Fruit fly (Drosophila melanogaster) whole organism, embryonic: ENCODE results near the gene Dap160.

Experiments used
- Atf-2 ChIP-seq: fragments of 200-800 bp; sonication (Bioruptor generic); optimal IDR thresholded peaks from 2 replicates; lab custom pipeline; 2016; ENCODE audit warnings: missing biosample characterization, missing genetic modification characterization
- Awh ChIP-seq: fragments of 200-800 bp; sonication (Bioruptor generic); IDR thresholded peaks from 2 replicates; pipeline ENCODE4, ENCODE4 v1.3.6; 2022; ENCODE audit warnings: missing biosample characterization, missing genetic modification characterization
- CG11504 ChIP-seq: fragments of 200-800 bp; sonication (Bioruptor generic); optimal IDR thresholded peaks from 3 replicates; lab custom pipeline; 2019; ENCODE audit warnings: missing biosample characterization, mild to moderate bottlenecking, missing genetic modification characterization, moderate library complexity
- CG11560 ChIP-seq: fragments of 200-800 bp; sonication (Bioruptor generic); IDR thresholded peaks from 3 replicates; pipeline ENCODE4 v1.3.6; 2022; ENCODE audit warnings: missing biosample characterization, missing genetic modification characterization
- CG11695 ChIP-seq: fragments of 200-800 bp; sonication (Bioruptor generic); IDR thresholded peaks from 3 replicates; pipeline ENCODE4 v1.3.6; 2022; ENCODE audit warnings: missing biosample characterization, missing genetic modification characterization
- CG11696 ChIP-seq: fragments of 200-800 bp; sonication (Bioruptor generic); IDR thresholded peaks from 2 replicates; pipeline ENCODE4 v1.3.6; 2022; ENCODE audit warnings: missing biosample characterization, missing genetic modification characterization
- CG12942 ChIP-seq: fragments of 200-800 bp; sonication (Bioruptor generic); optimal IDR thresholded peaks from 3 replicates; lab custom pipeline; 2016; ENCODE audit warnings: missing biosample characterization, missing genetic modification characterization
- CG13894 ChIP-seq: fragments of 200-800 bp; sonication (Bioruptor generic); optimal IDR thresholded peaks from 3 replicates; lab custom pipeline; 2018; ENCODE audit warnings: missing biosample characterization, mild to moderate bottlenecking, missing genetic modification characterization, moderate library complexity
- CG14710 ChIP-seq: fragments of 200-800 bp; sonication (Bioruptor generic); optimal IDR thresholded peaks from 3 replicates; lab custom pipeline; 2019; ENCODE audit warnings: missing biosample characterization, mild to moderate bottlenecking, missing genetic modification characterization, moderate library complexity
- CG1602 ChIP-seq: fragments of 200-800 bp; sonication (Bioruptor generic); optimal IDR thresholded peaks from 3 replicates; lab custom pipeline; 2016; ENCODE audit warnings: missing biosample characterization, missing genetic modification characterization
- CG1603 ChIP-seq: fragments of 200-800 bp; sonication (Bioruptor generic); optimal IDR thresholded peaks from 2 replicates; lab custom pipeline; 2019; ENCODE audit warnings: missing biosample characterization, mild to moderate bottlenecking, missing genetic modification characterization, moderate library complexity
- CG16863 ChIP-seq: fragments of 200-800 bp; sonication (Bioruptor generic); optimal IDR thresholded peaks from 3 replicates; lab custom pipeline; 2016; ENCODE audit warnings: missing biosample characterization, missing genetic modification characterization
- CG17912 ChIP-seq: fragments of 200-800 bp; sonication (Bioruptor generic); optimal IDR thresholded peaks from 2 replicates; lab custom pipeline; 2018; ENCODE audit warnings: missing biosample characterization, mild to moderate bottlenecking, missing genetic modification characterization
- CG30403 ChIP-seq: fragments of 200-800 bp; sonication (Bioruptor generic); optimal IDR thresholded peaks from 3 replicates; lab custom pipeline; 2016; ENCODE audit warnings: missing biosample characterization, missing genetic modification characterization
- CG34422 ChIP-seq: fragments of 200-800 bp; sonication (Bioruptor generic); IDR thresholded peaks from 3 replicates; pipeline ENCODE4 v1.3.6; 2022; ENCODE audit warnings: missing biosample characterization, missing genetic modification characterization
- CG4854 ChIP-seq: fragments of 200-800 bp; sonication (Bioruptor generic); optimal IDR thresholded peaks from 2 replicates; lab custom pipeline; 2016; ENCODE audit warnings: missing biosample characterization, missing genetic modification characterization, inconsistent platforms
- CG6272 ChIP-seq: fragments of 200-800 bp; sonication (Bioruptor generic); IDR thresholded peaks from 2 replicates; pipeline ENCODE4 v1.3.6; 2022; ENCODE audit warnings: missing biosample characterization, missing genetic modification characterization
- CG7786 ChIP-seq: fragments of 200-800 bp; sonication (Bioruptor generic); optimal IDR thresholded peaks from 2 replicates; lab custom pipeline; 2016; ENCODE audit warnings: missing biosample characterization, missing genetic modification characterization
- CG8924 ChIP-seq: fragments of 200-800 bp; optimal IDR thresholded peaks from 3 replicates; lab custom pipeline; 2019; ENCODE audit warnings: missing biosample characterization, mild to moderate bottlenecking, missing genetic modification characterization, moderate library complexity
- CG9817 ChIP-seq: fragments of 200-800 bp; sonication (Bioruptor generic); optimal IDR thresholded peaks from 2 replicates; lab custom pipeline; 2018; ENCODE audit warnings: missing biosample characterization, mild to moderate bottlenecking, missing genetic modification characterization, moderate library complexity
- Chrac-16 ChIP-seq: fragments of 200-800 bp; sonication (Bioruptor generic); optimal IDR thresholded peaks from 3 replicates; lab custom pipeline; 2016; ENCODE audit warnings: missing biosample characterization, missing genetic modification characterization
- Dfd ChIP-seq, 2 experiments: fragments of >200 bp; optimal IDR thresholded peaks; 2 replicates each; lab custom pipeline; 2017; ENCODE audit warnings: missing biosample characterization in 2 of 2, missing genetic modification characterization in 2 of 2
- Dp ChIP-seq: fragments of 200-800 bp; sonication (Bioruptor generic); optimal IDR thresholded peaks from 2 replicates; lab custom pipeline; 2018; ENCODE audit warnings: missing biosample characterization, mild to moderate bottlenecking, missing genetic modification characterization, moderate library complexity
- Gsc ChIP-seq: fragments of 200-800 bp; sonication (Bioruptor generic); IDR thresholded peaks from 2 replicates; pipeline ENCODE4 v1.3.6; 2022; ENCODE audit warnings: missing biosample characterization, missing genetic modification characterization
- HLH3B ChIP-seq: fragments of 200-800 bp; sonication (Bioruptor generic); IDR thresholded peaks from 2 replicates; pipeline ENCODE4 v1.3.6; 2022; ENCODE audit warnings: missing biosample characterization, missing genetic modification characterization
- HmgD ChIP-seq: fragments of 200-800 bp; sonication (Bioruptor generic); optimal IDR thresholded peaks from 3 replicates; lab custom pipeline; 2016; ENCODE audit warnings: missing biosample characterization, missing genetic modification characterization
- Hmx ChIP-seq: fragments of 200-800 bp; sonication (Bioruptor generic); optimal IDR thresholded peaks from 2 replicates; lab custom pipeline; 2016; ENCODE audit warnings: missing biosample characterization, missing genetic modification characterization
- Nf-YA ChIP-seq: fragments of 200-800 bp; sonication (Bioruptor generic); IDR thresholded peaks from 2 replicates; pipeline ENCODE4 v1.3.6; 2022; ENCODE audit warnings: missing biosample characterization, missing genetic modification characterization
- Opbp ChIP-seq: fragments of 200-800 bp; sonication (Bioruptor generic); IDR thresholded peaks from 3 replicates; pipeline ENCODE4 v1.3.6; 2022; ENCODE audit warnings: missing biosample characterization, missing genetic modification characterization; ENCODE audit not compliant: partially characterized antibody
- PHDP ChIP-seq: fragments of 200-800 bp; sonication (Bioruptor generic); optimal IDR thresholded peaks from 3 replicates; lab custom pipeline; 2018; ENCODE audit warnings: missing biosample characterization, mild to moderate bottlenecking, missing genetic modification characterization, moderate library complexity
- Ptx1 ChIP-seq: fragments of 200-800 bp; sonication (Bioruptor generic); IDR thresholded peaks from 2 replicates; pipeline ENCODE4 v1.3.6; 2022; ENCODE audit warnings: missing biosample characterization, missing genetic modification characterization
- Rfx ChIP-seq: fragments of 200-800 bp; sonication (Bioruptor generic); IDR thresholded peaks from 2 replicates; pipeline ENCODE4 v1.3.6; 2022; ENCODE audit warnings: missing biosample characterization, missing genetic modification characterization
- Sry-β ChIP-seq: fragments of 200-800 bp; sonication (Bioruptor generic); optimal IDR thresholded peaks from 2 replicates; lab custom pipeline; 2018; ENCODE audit warnings: missing biosample characterization, mild to moderate bottlenecking, missing genetic modification characterization, moderate library complexity
- ac ChIP-seq: fragments of 200-800 bp; sonication (Bioruptor generic); optimal IDR thresholded peaks from 3 replicates; lab custom pipeline; 2017; ENCODE audit warnings: missing biosample characterization, mild to moderate bottlenecking, missing genetic modification characterization
- al ChIP-seq: fragments of 200-800 bp; sonication (Bioruptor generic); IDR thresholded peaks from 2 replicates; pipeline ENCODE4 v1.3.6; 2022; ENCODE audit warnings: missing biosample characterization, missing genetic modification characterization
- dimm ChIP-seq: fragments of 200-800 bp; sonication (Bioruptor generic); IDR thresholded peaks from 2 replicates; pipeline ENCODE4 v1.3.6; 2022; ENCODE audit warnings: missing biosample characterization, missing genetic modification characterization
- dpn ChIP-seq, 2 experiments: fragments of 200-800 bp; sonication (Bioruptor generic); optimal IDR thresholded peaks; 3 replicates each; lab custom pipeline; 2016; ENCODE audit warnings: missing biosample characterization in 2 of 2, missing genetic modification characterization in 2 of 2
- fd64A ChIP-seq: fragments of 200-800 bp; sonication (Bioruptor generic); optimal IDR thresholded peaks from 3 replicates; lab custom pipeline; 2018; ENCODE audit warnings: missing biosample characterization, mild to moderate bottlenecking, missing genetic modification characterization
- fd96Cb ChIP-seq: fragments of 200-800 bp; sonication (Bioruptor generic); optimal IDR thresholded peaks from 2 replicates; lab custom pipeline; 2018; ENCODE audit warnings: missing biosample characterization, mild to moderate bottlenecking, missing genetic modification characterization, moderate library complexity
- grau ChIP-seq: fragments of 200-800 bp; optimal IDR thresholded peaks from 3 replicates; lab custom pipeline; 2019; ENCODE audit warnings: missing biosample characterization, mild to moderate bottlenecking, missing genetic modification characterization, moderate library complexity
- grn ChIP-seq: fragments of 200-800 bp; sonication (Bioruptor generic); optimal IDR thresholded peaks from 3 replicates; lab custom pipeline; 2017; ENCODE audit warnings: missing biosample characterization, missing genetic modification characterization
- her ChIP-seq: fragments of 200-800 bp; sonication (Bioruptor generic); optimal IDR thresholded peaks from 2 replicates; lab custom pipeline; 2016; ENCODE audit warnings: missing biosample characterization, missing genetic modification characterization
- klu ChIP-seq: fragments of 200-800 bp; sonication (Bioruptor generic); IDR thresholded peaks from 2 replicates; pipeline ENCODE4 v1.3.6; 2022; ENCODE audit warnings: missing biosample characterization, missing genetic modification characterization
- pnt ChIP-seq: fragments of 200-800 bp; sonication (Bioruptor generic); optimal IDR thresholded peaks from 3 replicates; lab custom pipeline; 2016; ENCODE audit warnings: missing biosample characterization, missing genetic modification characterization
- schlank ChIP-seq: fragments of 200-800 bp; sonication (Bioruptor generic); optimal IDR thresholded peaks from 2 replicates; lab custom pipeline; 2018; ENCODE audit warnings: missing biosample characterization, mild to moderate bottlenecking, missing genetic modification characterization
- sd ChIP-seq: fragments of 200-800 bp; sonication (Bioruptor generic); optimal IDR thresholded peaks from 3 replicates; lab custom pipeline; 2018; ENCODE audit warnings: missing biosample characterization, mild to moderate bottlenecking, missing genetic modification characterization, moderate library complexity
- sens-2 ChIP-seq: fragments of 200-800 bp; sonication (Bioruptor generic); IDR thresholded peaks from 2 replicates; pipeline ENCODE4 v1.3.6; 2022; ENCODE audit warnings: missing biosample characterization, missing genetic modification characterization
- slou ChIP-seq: fragments of 200-800 bp; sonication (Bioruptor generic); optimal IDR thresholded peaks from 3 replicates; lab custom pipeline; 2016; ENCODE audit warnings: missing biosample characterization, missing genetic modification characterization
- tap ChIP-seq: fragments of 200-800 bp; optimal IDR thresholded peaks from 3 replicates; lab custom pipeline; 2019; ENCODE audit warnings: missing biosample characterization, mild to moderate bottlenecking, missing genetic modification characterization, moderate library complexity
- trem ChIP-seq: fragments of 200-800 bp; optimal IDR thresholded peaks from 3 replicates; lab custom pipeline; 2019; ENCODE audit warnings: missing biosample characterization, mild to moderate bottlenecking, missing genetic modification characterization, moderate library complexity
- zen ChIP-seq: fragments of 200-800 bp; sonication (Bioruptor generic); optimal IDR thresholded peaks from 3 replicates; lab custom pipeline; 2018; ENCODE audit warnings: missing biosample characterization, mild to moderate bottlenecking, missing genetic modification characterization, moderate library complexity

The Dap160 gene

dm6 chr2L:21142972-21143385 lies 832 bp upstream of the Dap160 start, which contains the start of gene pths (continued):
- peak; percentile 77 for TF ChIP-seq Rfx (GFP tag; lab: Robert Waterston, UW)
- peak; percentile 64 for TF ChIP-seq CG30403
- TF ChIP-seq pnt: peak; percentile 56
- TF ChIP-seq grau (tag; lab: Kevin White, UChicago): peak; percentile 44
- peak; percentile 37; the same call in 1 of the 2 replicates for TF ChIP-seq Nf-YA (GFP tag; lab: Robert Waterston, UW)
- TF ChIP-seq zen (tag; lab: Kevin White, UChicago): peak; percentile 72
- TF ChIP-seq Awh (GFP tag; lab: Robert Waterston, UW): no peak
- TF ChIP-seq sens-2 (GFP tag; lab: Robert Waterston, UW): no peak
- TF ChIP-seq her: peak; percentile 23
- TF ChIP-seq ac (GFP tag; lab: Kevin White, UChicago): no peak
- TF ChIP-seq Atf-2: peak; percentile 30
- peak; percentile 15 for TF ChIP-seq CG8924
- no peak for TF ChIP-seq CG17912 (GFP tag; lab: Kevin White, UChicago)
- TF ChIP-seq fd96Cb (tag; lab: Kevin White, UChicago): peak; percentile 34
- peak; percentile 70 for TF ChIP-seq Ptx1 (GFP tag; lab: Robert Waterston, UW)
- peak; percentile 67 for TF ChIP-seq CG14710
- TF ChIP-seq PHDP (tag; lab: Kevin White, UChicago): peak; percentile 4
- peak; percentile 38 for TF ChIP-seq CG7786 (GFP tag; lab: Kevin White, UChicago)
- no peak for TF ChIP-seq dimm (GFP tag; lab: Robert Waterston, UW)
- TF ChIP-seq CG6272: peak; percentile 42; the same call in 1 of the 2 replicates
- TF ChIP-seq CG1603 (tag; lab: Kevin White, UChicago): peak; percentile 95
- peak; percentile 2 for TF ChIP-seq Sry-β (GFP tag; lab: Kevin White, UChicago)
- TF ChIP-seq tap (tag; lab: Kevin White, UChicago): no peak
- no peak for TF ChIP-seq al (GFP tag; lab: Robert Waterston, UW)
- no peak for TF ChIP-seq sd (tag; lab: Kevin White, UChicago)
- TF ChIP-seq Dfd (GFP tag; optimal IDR thresholded peaks at IDR 0.05; lab: Kevin White, UChicago): peak in 1 of 2 experiments; percentile 73
- TF ChIP-seq grn (GFP tag; lab: Kevin White, UChicago): peak; percentile 45
- no peak for TF ChIP-seq fd64A (GFP tag; lab: Kevin White, UChicago)
- peak; percentile 11; the same call in 1 of the 2 replicates for TF ChIP-seq klu (GFP tag; lab: Robert Waterston, UW)
- peak; percentile 40 for TF ChIP-seq Chrac-16 (GFP tag; lab: Kevin White, UChicago)
- TF ChIP-seq dpn (GFP tag; optimal IDR thresholded peaks at IDR 0.05; lab: Kevin White, UChicago): peak; percentile 15 to 65
- TF ChIP-seq CG9817 (tag; lab: Kevin White, UChicago): peak; percentile 68
- no peak for TF ChIP-seq Hmx (GFP tag; lab: Kevin White, UChicago)
- no peak for TF ChIP-seq CG11696 (GFP tag; lab: Robert Waterston, UW)
- no peak for TF ChIP-seq CG16863 (GFP tag; lab: Kevin White, UChicago)
- peak; percentile 52 for TF ChIP-seq CG13894 (tag; lab: Kevin White, UChicago)
- no peak for TF ChIP-seq CG11504 (tag; lab: Kevin White, UChicago)
- TF ChIP-seq CG11695 (GFP tag; lab: Robert Waterston, UW): 0 out of 3 replicates have a peak, but pooled peaks have one; percentile 8
- 0 out of 2 replicates have a peak, but pooled peaks have one; percentile 4 for TF ChIP-seq HLH3B
- TF ChIP-seq CG1602 (GFP tag; lab: Kevin White, UChicago): peak; percentile 56
- TF ChIP-seq CG11560 (tag; lab: Robert Waterston, UW): no peak
- TF ChIP-seq CG12942: peak; percentile 51
- no peak; the same call in 2 of the 3 replicates for TF ChIP-seq CG34422
- TF ChIP-seq CG4854 (GFP tag; lab: Kevin White, UChicago): no peak
- no peak for TF ChIP-seq Gsc (GFP tag; lab: Robert Waterston, UW)
- TF ChIP-seq schlank (tag; lab: Kevin White, UChicago): no peak
- peak; percentile 61 for TF ChIP-seq trem (tag; lab: Kevin White, UChicago)
- TF ChIP-seq slou (GFP tag; lab: Kevin White, UChicago): peak; percentile 60
- peak; percentile 23 for TF ChIP-seq Dp (GFP tag; lab: Kevin White, UChicago)
- peak; percentile 86 for TF ChIP-seq Opbp (GFP tag; lab: Robert Waterston, UW)
- peak; percentile 37 for TF ChIP-seq HmgD (GFP tag; lab: Kevin White, UChicago)
